Fruit fly (Drosophila melanogaster): ENCODE data around the gene Irbp18.

Irbp18 gene

DNA sequence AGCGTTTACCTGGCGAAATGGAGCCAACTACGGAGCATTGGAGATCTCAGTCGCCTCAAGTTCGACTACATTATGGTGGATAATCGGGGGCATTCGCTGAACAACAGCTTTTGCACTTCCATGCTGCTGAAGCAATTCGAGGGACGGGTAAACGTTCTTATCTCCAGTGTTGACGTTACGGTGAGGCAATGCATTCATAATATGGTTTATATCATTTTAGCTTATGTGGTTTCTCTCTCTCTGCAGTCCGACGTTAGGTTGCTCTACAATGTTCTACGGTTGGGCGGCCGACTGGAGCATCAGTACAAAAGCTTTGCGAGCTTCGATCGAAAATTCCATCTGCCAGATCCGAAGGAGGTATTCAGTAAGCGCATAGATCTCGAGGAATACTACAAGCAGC lies 32.1 kb downstream of the Irbp18 start:
- no peak for TF ChIP-seq Pif1B (GFP tag; optimal IDR thresholded peaks at IDR 0.05)
- peak; percentile 16; the same call in 1 of the 2 replicates for TF ChIP-seq CG32121 (GFP tag; IDR thresholded peaks at IDR 0.05)
- no peak for TF ChIP-seq CG15710 (tag; optimal IDR thresholded peaks at IDR 0.05)
- no peak for TF ChIP-seq Ets98B (GFP tag; IDR thresholded peaks at IDR 0.05)
- no peak for TF ChIP-seq CG4496 (GFP tag; IDR thresholded peaks at IDR 0.05)
- no peak for TF ChIP-seq CG13204 (GFP tag; optimal IDR thresholded peaks at IDR 0.05)

DNA sequence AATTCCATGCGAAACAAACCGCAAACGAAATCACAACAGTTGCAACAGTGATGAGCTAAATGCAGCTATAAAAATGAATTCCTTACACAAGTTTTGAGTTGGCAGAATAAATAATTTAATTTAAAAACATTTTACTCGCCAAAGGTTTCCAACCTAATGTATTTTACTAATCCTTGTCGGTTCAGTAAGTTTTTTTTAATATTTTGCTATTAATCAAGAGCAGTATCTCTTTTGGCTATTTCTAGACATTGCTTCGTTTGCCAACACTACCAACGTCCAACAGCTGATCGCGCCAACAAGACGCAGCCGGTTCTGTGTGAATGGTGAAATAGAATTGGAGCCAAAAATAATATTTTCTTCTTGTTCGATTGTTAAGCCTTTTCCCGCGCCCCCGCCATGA lies 33.3 kb downstream of the Irbp18 start, which contains the start of the genes CG32075, CG45101 and SuUR:
TSS of gene CG32075 (minus strand) at position 253 of the 400 bp plus-strand sequence.
TSS of gene CG45101 (plus strand) at position 303 of the 400 bp plus-strand sequence.
TSS of gene SuUR (plus strand) at position 303 of the 400 bp plus-strand sequence.
- TF ChIP-seq CG32121 (GFP tag; IDR thresholded peaks at IDR 0.05) (peak; percentile 86), fd96Ca (GFP tag; IDR thresholded peaks at IDR 0.05) (peak; percentile 52; the same call in 2 of the 3 replicates), gl (tag; optimal IDR thresholded peaks at IDR 0.05) (no peak), D1 (tag; optimal IDR thresholded peaks at IDR 0.05) (no peak), Pif1A (GFP tag; optimal IDR thresholded peaks at IDR 0.05) (peak; percentile 78), CG14655 (GFP tag; optimal IDR thresholded peaks at IDR 0.05) (no peak), CG34367 (tag; optimal IDR thresholded peaks at IDR 0.05) (peak; percentile 56), CG9948 (tag; optimal IDR thresholded peaks at IDR 0.05) (peak; percentile 74), CG13204 (GFP tag; optimal IDR thresholded peaks at IDR 0.05) (no peak), CG8301 (tag; optimal IDR thresholded peaks at IDR 0.05) (peak; percentile 70), CG4496 (GFP tag; IDR thresholded peaks at IDR 0.05) (peak; percentile 83), CG10348 (GFP tag; IDR thresholded peaks at IDR 0.05) (no peak), CG8159 (tag; optimal IDR thresholded peaks at IDR 0.05) (peak; percentile 52), CG17806 (tag; optimal IDR thresholded peaks at IDR 0.05) (peak; percentile 75), rn (GFP tag; IDR thresholded peaks at IDR 0.05) (peak; percentile 69), CG12605 (GFP tag; IDR thresholded peaks at IDR 0.05) (no peak), CG15710 (tag; optimal IDR thresholded peaks at IDR 0.05) (peak; percentile 78), Snoo (tag; optimal IDR thresholded peaks at IDR 0.05) (peak; percentile 76), Ets98B (GFP tag; IDR thresholded peaks at IDR 0.05) (peak; percentile 77), Pif1B (GFP tag; optimal IDR thresholded peaks at IDR 0.05) (peak; percentile 71), EcR (GFP tag; optimal IDR thresholded peaks at IDR 0.05) (no peak)

DNA sequence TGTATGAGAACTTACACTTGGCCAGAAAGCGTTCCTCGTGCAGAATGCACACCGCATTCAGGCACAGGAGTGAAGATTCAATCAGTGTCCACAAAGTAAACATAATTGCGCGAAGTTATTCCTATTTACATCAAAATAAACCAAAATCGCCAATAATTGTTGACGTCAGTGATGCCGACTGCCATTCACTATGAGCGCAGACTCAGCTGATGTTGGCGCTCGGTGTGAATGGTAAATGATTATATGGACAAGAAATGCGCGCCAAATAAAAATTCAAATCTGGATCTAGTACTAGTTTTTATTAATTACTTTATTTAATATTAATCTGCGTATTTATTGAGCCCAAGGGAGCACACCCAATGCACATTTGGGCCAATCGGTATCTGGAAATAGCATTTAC lies 35.5 kb downstream of the Irbp18 start, which contains the start of gene CG32069:
TSS of gene CG32069 (minus strand) at position 174 of the 400 bp plus-strand sequence.
- no peak for TF ChIP-seq Pif1B (GFP tag; optimal IDR thresholded peaks at IDR 0.05)
- TF ChIP-seq CG8159 (tag; optimal IDR thresholded peaks at IDR 0.05), result no peak
- no peak for TF ChIP-seq fd96Ca (GFP tag; IDR thresholded peaks at IDR 0.05)
- no peak for TF ChIP-seq CG12605 (GFP tag; IDR thresholded peaks at IDR 0.05)
- no peak for TF ChIP-seq gl (tag; optimal IDR thresholded peaks at IDR 0.05)
- no peak for TF ChIP-seq CG14655 (GFP tag; optimal IDR thresholded peaks at IDR 0.05)
- TF ChIP-seq CG13204 (GFP tag; optimal IDR thresholded peaks at IDR 0.05), result no peak
- TF ChIP-seq Ets98B (GFP tag; IDR thresholded peaks at IDR 0.05), result no peak
- TF ChIP-seq rn (GFP tag; IDR thresholded peaks at IDR 0.05), result no peak
- TF ChIP-seq CG34367 (tag; optimal IDR thresholded peaks at IDR 0.05), result no peak
- TF ChIP-seq CG8301 (tag; optimal IDR thresholded peaks at IDR 0.05), result no peak
- no peak for TF ChIP-seq CG15710 (tag; optimal IDR thresholded peaks at IDR 0.05)
- TF ChIP-seq D1 (tag; optimal IDR thresholded peaks at IDR 0.05), result no peak
- TF ChIP-seq Snoo (tag; optimal IDR thresholded peaks at IDR 0.05), result no peak

DNA sequence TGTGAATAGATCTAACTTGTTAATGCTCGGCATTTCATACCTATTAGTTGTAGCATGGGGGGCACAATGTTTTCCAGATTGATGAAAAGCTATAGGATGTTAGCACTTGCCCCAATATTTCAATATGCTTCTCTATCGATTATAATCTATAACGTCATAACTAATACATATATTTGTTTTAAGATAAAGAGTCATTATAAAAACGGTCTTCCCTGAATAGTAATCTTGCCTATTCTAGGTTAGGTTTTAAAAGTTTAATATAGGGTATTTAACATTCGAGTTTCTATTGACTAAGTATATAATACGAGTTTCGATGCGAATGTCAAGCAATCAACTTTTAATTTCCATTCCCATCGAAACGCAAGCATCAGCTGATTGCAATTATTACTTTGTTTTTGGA lies 36.8 kb downstream of the Irbp18 start, which contains the start of the genes CG6321 and Blos2:
TSS of gene CG6321 (minus strand) at position 25 of the 400 bp plus-strand sequence.
TSS of gene Blos2 (plus strand) at position 372 of the 400 bp plus-strand sequence.
- TF ChIP-seq rn (GFP tag; IDR thresholded peaks at IDR 0.05), result no peak
- peak; percentile 72 for TF ChIP-seq CG9948 (tag; optimal IDR thresholded peaks at IDR 0.05)
- peak; percentile 74 for TF ChIP-seq CG14655 (GFP tag; optimal IDR thresholded peaks at IDR 0.05)
- TF ChIP-seq CG4496 (GFP tag; IDR thresholded peaks at IDR 0.05), result peak; percentile 70; the same call in 2 of the 3 replicates
- TF ChIP-seq CG8301 (tag; optimal IDR thresholded peaks at IDR 0.05), result peak; percentile 77
- TF ChIP-seq CG10348 (GFP tag; IDR thresholded peaks at IDR 0.05), result no peak
- TF ChIP-seq Pif1B (GFP tag; optimal IDR thresholded peaks at IDR 0.05), result peak; percentile 69
- no peak for TF ChIP-seq D1 (tag; optimal IDR thresholded peaks at IDR 0.05)
- TF ChIP-seq CG13204 (GFP tag; optimal IDR thresholded peaks at IDR 0.05), result no peak
- TF ChIP-seq CG17806 (tag; optimal IDR thresholded peaks at IDR 0.05), result peak; percentile 75
- TF ChIP-seq fd96Ca (GFP tag; IDR thresholded peaks at IDR 0.05), result no peak
- peak; percentile 77 for TF ChIP-seq CG8159 (tag; optimal IDR thresholded peaks at IDR 0.05)
- peak; percentile 69 for TF ChIP-seq Pif1A (GFP tag; optimal IDR thresholded peaks at IDR 0.05)
- peak; percentile 73 for TF ChIP-seq Ets98B (GFP tag; IDR thresholded peaks at IDR 0.05)
- peak; percentile 76 for TF ChIP-seq CG12605 (GFP tag; IDR thresholded peaks at IDR 0.05)
- peak; percentile 70 for TF ChIP-seq CG15710 (tag; optimal IDR thresholded peaks at IDR 0.05)
- peak; percentile 69 for TF ChIP-seq CG32121 (GFP tag; IDR thresholded peaks at IDR 0.05)
- peak; percentile 58 for TF ChIP-seq Snoo (tag; optimal IDR thresholded peaks at IDR 0.05)
- TF ChIP-seq CG34367 (tag; optimal IDR thresholded peaks at IDR 0.05), result peak; percentile 66
- TF ChIP-seq gl (tag; optimal IDR thresholded peaks at IDR 0.05), result peak; percentile 0

DNA sequence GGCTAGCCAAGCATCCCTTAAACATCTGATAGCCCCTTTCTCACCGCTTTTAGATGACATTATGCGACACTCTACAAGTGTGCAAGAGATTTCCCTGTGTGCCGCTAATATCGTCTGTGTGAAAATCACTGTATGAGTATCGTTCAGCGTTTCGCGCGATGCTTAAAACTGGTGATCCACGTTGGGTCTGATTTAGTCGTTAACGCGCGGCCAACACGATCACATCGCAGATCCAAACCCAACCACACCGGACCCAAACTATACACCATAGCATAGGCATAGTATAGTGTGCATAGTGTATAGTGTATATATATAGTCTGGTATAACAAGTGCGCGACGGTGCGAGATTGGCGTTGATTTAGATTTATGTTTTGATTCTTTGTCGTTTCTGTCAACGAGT lies 44.1 kb downstream of the Irbp18 start, which contains the start of gene CG7888:
TSS of gene CG7888 (plus strand) at position 193 of the 400 bp plus-strand sequence.
- TF ChIP-seq CG14655 (GFP tag; optimal IDR thresholded peaks at IDR 0.05) (no peak), CG9948 (tag; optimal IDR thresholded peaks at IDR 0.05) (no peak), CG8301 (tag; optimal IDR thresholded peaks at IDR 0.05) (no peak), CG10348 (GFP tag; IDR thresholded peaks at IDR 0.05) (no peak), CG17806 (tag; optimal IDR thresholded peaks at IDR 0.05) (no peak), Pif1A (GFP tag; optimal IDR thresholded peaks at IDR 0.05) (no peak), CG32121 (GFP tag; IDR thresholded peaks at IDR 0.05) (no peak), CG13204 (GFP tag; optimal IDR thresholded peaks at IDR 0.05) (no peak), CG8159 (tag; optimal IDR thresholded peaks at IDR 0.05) (no peak), Pif1B (GFP tag; optimal IDR thresholded peaks at IDR 0.05) (no peak), rn (GFP tag; IDR thresholded peaks at IDR 0.05) (no peak), fd96Ca (GFP tag; IDR thresholded peaks at IDR 0.05) (no peak), gl (tag; optimal IDR thresholded peaks at IDR 0.05) (no peak), Ets98B (GFP tag; IDR thresholded peaks at IDR 0.05) (no peak), CG34367 (tag; optimal IDR thresholded peaks at IDR 0.05) (no peak), D1 (tag; optimal IDR thresholded peaks at IDR 0.05) (no peak), Snoo (tag; optimal IDR thresholded peaks at IDR 0.05) (no peak)

Measured in whole organism, pupa.